Fruit fly (Drosophila melanogaster): ENCODE results near the gene Mst57Da.

The Mst57Da gene

DNA sequence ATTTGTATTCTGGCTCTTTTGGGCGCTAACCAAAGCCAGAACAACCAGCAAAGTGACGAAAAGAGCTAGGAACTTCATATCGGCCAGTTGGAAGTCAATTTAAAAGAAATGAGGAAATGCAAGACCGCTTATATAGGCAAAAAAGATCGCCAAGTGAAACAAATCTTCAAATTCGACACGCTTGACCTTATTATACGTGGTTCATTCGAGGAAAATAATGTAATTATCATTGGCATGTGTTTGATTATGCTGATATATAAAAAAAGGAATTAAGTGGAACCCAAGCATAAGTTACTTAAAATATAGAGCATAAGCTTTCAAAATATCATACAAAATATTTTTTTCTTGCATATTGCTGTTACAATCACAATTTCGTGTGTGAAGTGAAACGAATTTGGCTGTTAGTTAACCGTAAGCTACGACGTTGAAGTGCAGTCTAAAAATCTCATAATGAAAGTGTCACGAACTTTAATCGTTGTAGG, at the start of gene Mst57Da, which contains the start of gene alpha4GT2:
Gene Mst57Da, minus strand, starts transcription at position 101 of the 482 bp plus-strand sequence.
Gene alpha4GT2, plus strand, starts transcription at position 432 of the 482 bp plus-strand sequence.
- TF ChIP-seq CG8478 (optimal IDR thresholded peaks at IDR 0.05) (no peak), CTCF (optimal IDR thresholded peaks at IDR 0.05) (no peak)

DNA sequence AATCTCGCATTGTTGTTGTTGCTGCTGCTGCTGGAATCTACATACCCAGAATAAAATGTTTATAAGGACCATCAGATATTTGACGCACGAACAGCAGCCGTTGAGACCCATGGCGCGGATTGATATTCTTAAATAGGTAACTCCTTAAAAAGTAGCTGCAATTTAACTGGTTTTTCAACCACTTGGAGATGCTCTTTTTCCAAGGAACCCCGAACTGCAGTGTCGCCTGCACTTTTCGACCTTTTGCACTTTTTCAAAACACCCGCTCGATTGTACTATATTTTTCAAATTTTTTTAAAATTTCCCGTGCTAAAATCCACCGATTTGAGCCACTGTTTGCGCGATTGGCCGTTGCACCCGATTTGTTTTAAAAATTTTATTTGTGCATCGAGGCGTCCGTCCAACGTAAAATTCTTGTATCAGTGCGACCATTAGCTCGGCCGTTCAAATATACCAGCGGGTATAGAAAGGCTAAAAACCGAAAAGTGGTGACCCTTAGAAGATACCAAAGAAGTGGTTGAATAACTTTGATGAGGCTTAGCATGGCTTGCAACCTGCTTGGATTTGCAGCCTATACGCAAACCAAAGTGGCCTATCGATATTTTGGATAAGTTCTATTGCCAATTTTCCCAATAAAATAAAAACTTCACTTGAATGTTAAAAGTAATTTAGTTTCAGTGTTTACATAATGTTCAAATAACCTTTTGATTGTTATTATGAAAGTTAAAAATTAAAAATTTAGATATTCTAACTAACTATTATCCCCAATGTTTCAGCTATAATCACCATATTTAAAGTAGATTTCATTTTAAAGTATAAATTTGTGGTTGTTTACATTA, 49.5 kb upstream of the Mst57Da start, which contains the start of gene Tsp96F:
Gene Tsp96F, minus strand, starts transcription at position 457 of the 839 bp plus-strand sequence.
- TF ChIP-seq CG8478 (optimal IDR thresholded peaks at IDR 0.05) = no peak
- peak; percentile 31 to 63 for TF ChIP-seq CTCF (optimal IDR thresholded peaks at IDR 0.05)

DNA sequence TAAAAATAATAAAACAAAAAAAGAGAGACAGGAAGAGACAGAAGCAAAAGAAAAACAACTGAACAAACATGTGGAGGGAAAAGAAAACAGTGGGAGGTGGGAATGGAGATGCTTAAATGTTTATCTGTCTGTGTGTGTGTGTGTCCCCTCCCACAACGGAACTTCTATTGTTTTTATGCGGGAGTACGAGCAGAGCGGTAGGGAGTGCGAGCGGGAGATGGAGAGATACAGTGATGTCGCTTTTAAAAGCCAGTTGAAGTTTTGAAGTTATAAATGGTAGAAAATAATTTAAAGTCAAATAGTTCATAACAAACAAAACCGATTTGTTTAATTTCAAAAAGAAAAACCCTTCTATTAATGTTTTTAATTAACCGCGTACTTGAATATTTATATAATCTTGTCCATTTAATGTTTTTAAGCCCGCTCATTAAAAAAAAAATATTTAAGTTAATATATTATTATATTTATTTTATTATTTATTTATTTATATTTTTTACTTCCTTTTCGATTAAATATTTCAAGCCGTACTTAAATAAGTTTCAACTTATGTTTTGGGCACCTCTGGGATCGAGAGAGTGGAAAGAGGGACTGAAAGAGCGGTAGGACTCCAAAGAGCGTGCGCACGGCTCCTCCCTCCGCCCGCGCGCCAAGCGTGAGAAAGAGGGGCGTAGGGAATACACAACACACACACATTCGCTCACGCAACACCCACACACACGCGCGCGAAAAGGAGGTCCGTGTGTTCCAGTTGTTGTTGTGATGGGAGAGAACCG, 48.7 kb upstream of the Mst57Da start:
- TF ChIP-seq CG8478 (optimal IDR thresholded peaks at IDR 0.05) = no peak
- no peak for TF ChIP-seq CTCF (optimal IDR thresholded peaks at IDR 0.05)

DNA sequence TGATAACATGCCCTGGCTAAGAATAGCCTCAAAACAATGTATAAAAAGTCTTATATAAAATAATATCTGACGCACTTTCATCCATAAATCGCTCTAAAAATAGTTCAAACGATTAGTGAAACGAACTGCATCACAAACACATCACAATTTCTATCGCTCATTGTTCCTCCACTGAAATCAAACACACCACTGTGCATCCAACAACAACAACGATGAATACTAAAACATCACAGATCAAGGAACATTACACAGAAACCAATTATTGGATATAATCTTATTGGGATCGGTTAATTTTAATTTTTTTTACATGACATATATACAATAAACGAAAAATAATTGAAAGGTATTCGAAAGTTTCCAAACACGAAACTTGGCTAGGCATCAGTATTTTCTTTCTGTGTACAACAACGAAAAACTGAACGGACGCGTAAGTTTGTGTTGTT, 47.6 kb upstream of the Mst57Da start:
- TF ChIP-seq CTCF (optimal IDR thresholded peaks at IDR 0.05) (no peak), CG8478 (optimal IDR thresholded peaks at IDR 0.05) (no peak)

DNA sequence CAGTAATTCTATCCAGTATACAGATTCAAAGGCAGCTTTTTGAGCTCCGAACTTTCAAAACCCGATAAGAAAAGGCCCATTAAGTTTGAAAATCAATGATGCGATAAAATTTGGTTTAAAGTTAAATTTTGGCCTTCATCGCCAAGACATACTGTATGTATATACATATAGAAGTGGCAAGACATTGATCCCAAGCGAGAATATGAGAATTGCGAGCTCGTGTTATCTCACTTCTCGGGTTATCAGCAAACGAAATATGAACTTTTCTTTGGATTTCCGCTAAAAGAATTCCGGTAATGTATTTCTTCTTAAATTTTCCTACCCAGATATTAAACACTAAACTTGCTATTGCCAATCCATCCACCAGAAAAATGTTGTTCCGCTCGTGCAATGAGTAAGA, 45.4 kb upstream of the Mst57Da start:
- no peak for TF ChIP-seq CG8478 (optimal IDR thresholded peaks at IDR 0.05)
- no peak for TF ChIP-seq CTCF (optimal IDR thresholded peaks at IDR 0.05)

DNA sequence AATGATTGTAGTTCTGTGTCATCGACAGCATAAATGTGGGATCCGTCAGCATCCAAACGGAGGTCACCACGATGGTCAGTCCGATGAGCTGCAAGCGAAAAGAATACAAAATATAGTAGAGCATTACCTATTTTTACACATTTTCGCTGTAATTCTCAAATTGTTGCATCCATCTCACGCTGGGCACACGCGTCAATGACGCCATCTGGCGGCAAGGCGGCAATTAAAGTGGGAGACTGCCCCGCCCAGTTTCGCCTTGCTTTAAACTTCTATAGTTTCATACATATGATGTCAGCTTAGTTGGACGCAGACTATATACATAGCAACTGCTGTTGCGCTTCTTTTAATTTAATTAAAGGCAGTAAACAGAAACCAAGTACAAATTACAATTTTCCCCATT, 44.9 kb upstream of the Mst57Da start:
- TF ChIP-seq CTCF (optimal IDR thresholded peaks at IDR 0.05) = peak; percentile 68 to 75
- no peak for TF ChIP-seq CG8478 (optimal IDR thresholded peaks at IDR 0.05)

DNA sequence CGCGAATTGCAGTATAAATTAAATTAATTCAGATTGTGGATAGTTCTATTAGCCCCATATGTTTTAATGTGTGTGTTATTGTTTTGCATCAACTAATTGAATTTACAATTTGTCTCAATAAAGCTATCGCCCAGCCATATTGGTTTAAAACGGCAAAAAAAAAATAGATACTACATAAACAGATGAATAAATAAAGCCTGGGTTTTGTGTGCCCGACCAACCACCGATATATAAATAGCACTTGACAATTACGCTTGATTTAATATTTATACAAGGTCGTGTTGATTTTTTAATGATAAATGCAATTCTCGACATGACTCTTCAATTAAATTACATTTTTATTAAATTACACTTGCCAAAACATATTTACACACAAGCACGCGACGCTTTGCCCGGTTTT, 38.7 kb upstream of the Mst57Da start:
- TF ChIP-seq CG8478 (optimal IDR thresholded peaks at IDR 0.05) (no peak), CTCF (optimal IDR thresholded peaks at IDR 0.05) (no peak)

DNA sequence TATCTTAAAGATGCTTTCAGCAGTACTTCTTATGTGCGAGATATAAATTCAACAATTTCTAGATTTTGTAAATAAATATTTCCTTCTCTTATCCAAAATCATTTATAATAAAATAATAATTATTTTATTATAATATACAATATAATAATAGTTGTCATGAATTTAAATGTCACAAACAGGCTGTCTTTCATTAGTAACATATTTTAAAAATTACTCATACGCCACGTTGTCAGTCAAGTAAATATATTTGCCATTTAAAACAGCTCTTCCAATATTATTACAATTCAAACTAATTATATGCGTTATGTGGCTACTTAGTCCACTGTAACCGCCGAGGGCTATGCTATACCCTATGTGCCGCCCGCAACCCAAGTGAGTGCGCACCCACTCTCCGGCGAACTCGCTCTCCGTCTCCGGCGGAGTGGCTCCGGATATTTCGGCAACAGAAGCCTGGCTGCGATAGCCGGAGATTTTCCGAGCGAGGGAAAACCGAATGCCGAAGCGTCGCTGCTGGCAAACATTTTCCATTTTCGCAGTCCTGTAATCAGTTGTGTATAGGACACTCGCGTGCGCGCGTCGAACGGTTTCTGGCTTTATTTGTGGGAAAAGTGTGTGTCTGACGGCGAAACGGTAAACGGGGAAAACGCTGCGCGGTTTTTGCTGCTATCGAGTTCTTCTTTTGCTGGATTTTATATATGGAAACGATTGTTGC, 24.1 kb upstream of the Mst57Da start, which contains the start of gene CG5890:
Gene CG5890, plus strand, starts transcription at position 561 of the 712 bp plus-strand sequence.
- TF ChIP-seq CG8478 (optimal IDR thresholded peaks at IDR 0.05) = no peak
- TF ChIP-seq CTCF (optimal IDR thresholded peaks at IDR 0.05) = no peak

DNA sequence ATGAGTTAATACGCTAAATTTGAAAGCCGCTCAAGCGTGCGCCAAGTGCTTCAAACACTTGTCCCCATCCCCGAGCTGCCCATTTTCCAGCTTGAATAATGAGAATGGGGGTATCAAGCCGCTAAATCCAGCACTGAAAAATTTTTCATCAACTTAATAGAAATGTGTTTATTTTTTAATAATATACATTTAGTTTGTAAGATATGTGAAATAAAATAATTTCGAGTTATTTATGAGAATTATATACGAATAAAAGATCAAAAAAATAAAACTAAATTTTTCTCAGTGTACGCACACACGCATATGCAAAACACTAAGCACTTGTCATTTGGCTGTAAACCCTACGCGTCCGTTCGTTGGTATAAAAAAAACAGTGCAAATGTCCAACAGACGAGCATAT, 23.1 kb upstream of the Mst57Da start:
- no peak for TF ChIP-seq CG8478 (optimal IDR thresholded peaks at IDR 0.05)
- no peak for TF ChIP-seq CTCF (optimal IDR thresholded peaks at IDR 0.05)

DNA sequence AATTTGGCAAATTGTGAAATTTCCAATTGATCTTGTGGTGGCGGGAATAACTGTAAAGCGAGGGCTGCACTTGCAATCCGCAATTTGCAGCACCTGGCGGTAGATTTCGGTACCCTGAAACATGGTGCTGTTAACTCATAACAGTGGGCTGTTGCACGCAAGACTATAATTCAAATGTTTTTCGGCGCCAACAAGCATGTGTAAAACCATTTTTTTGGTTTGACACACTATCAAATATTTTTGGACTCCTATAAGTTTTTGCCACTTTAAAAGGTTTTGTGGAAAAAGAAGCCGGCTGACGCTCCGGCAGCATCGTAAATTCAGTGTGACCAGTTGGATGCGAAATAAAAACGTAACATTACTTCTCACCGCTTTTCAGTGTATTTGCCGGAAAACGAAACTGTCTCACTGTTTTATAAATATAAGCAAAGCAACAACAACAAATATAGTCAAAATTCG, 19.6 kb upstream of the Mst57Da start, which contains the start of the genes CG14545 and CG5886:
Gene CG14545, minus strand, starts transcription at position 68 of the 459 bp plus-strand sequence.
Gene CG5886, plus strand, starts transcription at position 409 of the 459 bp plus-strand sequence.
- no peak for TF ChIP-seq CG8478 (optimal IDR thresholded peaks at IDR 0.05)
- peak; percentile 91 to 96 for TF ChIP-seq CTCF (optimal IDR thresholded peaks at IDR 0.05)

DNA sequence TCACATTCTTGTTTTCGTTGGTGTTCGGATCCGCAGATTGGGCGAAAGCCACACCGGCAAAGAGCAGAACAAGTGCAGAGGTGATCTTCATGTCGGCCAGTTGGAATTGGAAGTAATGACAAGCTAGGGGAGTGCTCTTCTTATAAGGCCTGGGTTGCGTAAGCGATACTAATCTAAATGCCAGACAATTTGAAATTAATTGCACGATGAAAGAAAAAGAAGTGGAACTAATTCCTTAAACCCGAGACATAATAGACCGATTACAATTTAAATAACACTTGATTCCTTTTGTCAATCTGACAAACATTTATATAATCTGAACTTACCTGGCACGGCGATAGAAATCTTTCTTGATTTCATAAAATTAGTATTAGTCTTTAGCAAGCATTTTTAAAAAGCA, 885 bp downstream of the Mst57Da start, which contains the start of gene Mst57Db:
Gene Mst57Db, minus strand, starts transcription at position 101 of the 400 bp plus-strand sequence.
- TF ChIP-seq CG8478 (optimal IDR thresholded peaks at IDR 0.05) (no peak), CTCF (optimal IDR thresholded peaks at IDR 0.05) (no peak)

DNA sequence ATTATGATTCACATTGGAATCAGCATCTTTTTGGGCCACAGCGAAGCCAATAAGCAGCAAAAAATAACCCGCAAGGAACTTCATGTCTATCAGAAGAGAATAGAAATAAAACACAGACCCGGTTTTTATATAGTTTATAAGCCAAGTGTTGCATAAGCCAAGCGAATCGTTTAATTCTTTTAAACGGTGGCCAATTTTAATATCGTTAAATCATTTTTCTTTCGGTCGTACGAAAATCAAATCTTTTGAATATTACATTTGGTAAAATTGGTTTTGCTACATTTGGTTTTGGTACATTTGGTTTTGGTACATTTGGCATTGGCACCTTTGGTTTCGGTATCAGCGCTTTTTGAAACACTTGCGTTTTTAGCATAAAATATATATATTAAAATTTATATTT, 1.6 kb downstream of the Mst57Da start, which contains the start of gene Sfp96F:
Gene Sfp96F, minus strand, starts transcription at position 101 of the 400 bp plus-strand sequence.
- no peak for TF ChIP-seq CG8478 (optimal IDR thresholded peaks at IDR 0.05)
- TF ChIP-seq CTCF (optimal IDR thresholded peaks at IDR 0.05) = no peak

DNA sequence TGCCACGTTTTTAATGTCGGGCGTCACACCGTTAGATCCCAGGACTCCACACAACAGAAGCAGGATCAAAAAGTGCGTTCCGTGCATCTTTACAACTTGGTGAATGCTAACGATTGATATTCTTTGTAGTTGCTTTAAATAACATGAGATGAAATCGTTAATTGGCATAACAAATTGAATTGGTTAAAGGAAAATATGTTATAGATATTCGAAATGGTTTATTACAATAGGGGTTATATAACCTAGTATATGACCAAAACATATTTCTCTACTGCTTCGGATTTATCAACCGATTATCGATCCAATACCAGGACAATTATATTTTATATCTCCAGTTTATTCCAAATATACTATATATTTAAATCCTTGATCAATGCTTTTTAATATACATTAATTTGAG, 2.1 kb downstream of the Mst57Da start, which contains the start of gene Mst57Dc:
Gene Mst57Dc, minus strand, starts transcription at position 101 of the 400 bp plus-strand sequence.
- no peak for TF ChIP-seq CTCF (optimal IDR thresholded peaks at IDR 0.05)
- no peak for TF ChIP-seq CG8478 (optimal IDR thresholded peaks at IDR 0.05)

DNA sequence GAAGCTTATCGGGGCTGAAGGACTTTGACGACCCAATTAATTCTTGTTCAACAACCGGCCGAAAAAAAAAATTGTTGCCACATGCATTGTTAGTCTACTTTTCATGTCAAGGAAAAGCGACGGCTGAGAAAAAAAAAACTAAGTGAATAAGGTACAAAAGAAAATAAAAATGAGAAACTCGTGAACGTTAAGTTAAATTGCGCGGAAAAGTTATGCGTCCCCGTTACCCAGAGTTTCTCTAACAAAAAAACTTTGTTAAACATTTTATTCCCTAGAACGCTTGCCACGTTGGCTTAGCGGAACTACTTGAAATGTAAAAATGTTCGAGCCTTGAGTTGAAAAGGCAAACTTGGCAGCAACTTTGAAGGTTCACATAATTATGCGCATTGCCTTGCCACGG, 16.5 kb downstream of the Mst57Da start, which contains the start of gene CG14354:
Gene CG14354, plus strand, starts transcription at position 301 of the 400 bp plus-strand sequence.
- no peak for TF ChIP-seq CG8478 (optimal IDR thresholded peaks at IDR 0.05)
- no peak for TF ChIP-seq CTCF (optimal IDR thresholded peaks at IDR 0.05)

Data from S2 (cell line).